Fruit fly (Drosophila melanogaster) whole organism, prepupa: ENCODE data around the gene CG33299.

Source experiments
- Blimp-1 ChIP-seq: fragments of 200-800 bp; sonication (Bioruptor generic); optimal IDR thresholded peaks from 3 replicates; lab custom pipeline; 2017; ENCODE audit warnings: missing biosample characterization, missing genetic modification characterization, mild to moderate bottlenecking, moderate library complexity, missing genetic modification reagents
- CG10631 ChIP-seq: fragments of 200-800 bp; sonication (Bioruptor generic); optimal IDR thresholded peaks from 2 replicates; lab custom pipeline; 2016; ENCODE audit warnings: missing biosample characterization, missing genetic modification characterization
- CG10669 ChIP-seq: fragments of 200-800 bp; sonication (Bioruptor generic); optimal IDR thresholded peaks from 3 replicates; lab custom pipeline; 2018; ENCODE audit warnings: missing biosample characterization, mild to moderate bottlenecking, missing genetic modification characterization, moderate library complexity
- CG11294 ChIP-seq: fragments of 200-800 bp; sonication (Bioruptor generic); IDR thresholded peaks from 2 replicates; pipeline ENCODE4 v1.3.6; 2022; ENCODE audit warnings: missing biosample characterization, missing genetic modification characterization
- CG11902 ChIP-seq: fragments of 200-800 bp; sonication (Bioruptor generic); optimal IDR thresholded peaks from 3 replicates; lab custom pipeline; 2016; ENCODE audit warnings: missing biosample characterization, missing genetic modification characterization
- CG16779 ChIP-seq: fragments of 200-800 bp; sonication (Bioruptor generic); optimal IDR thresholded peaks from 3 replicates; lab custom pipeline; 2017; ENCODE audit warnings: missing biosample characterization, mild to moderate bottlenecking, missing genetic modification characterization
- CG3032 ChIP-seq: fragments of 200-800 bp; optimal IDR thresholded peaks from 2 replicates; lab custom pipeline; 2019; ENCODE audit warnings: missing biosample characterization, mild to moderate bottlenecking, missing genetic modification characterization, moderate library complexity
- CG32006 ChIP-seq: fragments of 200-800 bp; sonication (Bioruptor generic); optimal IDR thresholded peaks from 3 replicates; lab custom pipeline; 2017; ENCODE audit warnings: missing biosample characterization, mild to moderate bottlenecking, missing genetic modification characterization
- CG34406 ChIP-seq: fragments of 200-800 bp; sonication (Bioruptor generic); optimal IDR thresholded peaks from 3 replicates; lab custom pipeline; 2016; ENCODE audit warnings: missing biosample characterization, missing genetic modification characterization
- CG3919 ChIP-seq: fragments of 200-800 bp; sonication (Bioruptor generic); optimal IDR thresholded peaks from 3 replicates; lab custom pipeline; 2016; ENCODE audit warnings: missing biosample characterization, missing genetic modification characterization
- CG6276 ChIP-seq: fragments of 200-800 bp; sonication (Bioruptor generic); optimal IDR thresholded peaks from 2 replicates; lab custom pipeline; 2017; ENCODE audit warnings: missing biosample characterization, mild to moderate bottlenecking, missing genetic modification characterization
- CG6792 ChIP-seq: fragments of 200-800 bp; sonication (Bioruptor generic); optimal IDR thresholded peaks from 3 replicates; lab custom pipeline; 2016; ENCODE audit warnings: missing biosample characterization, missing genetic modification characterization
- CG6808 ChIP-seq: fragments of 200-800 bp; sonication (Bioruptor generic); optimal IDR thresholded peaks from 3 replicates; lab custom pipeline; 2017; ENCODE audit warnings: missing biosample characterization, missing genetic modification characterization, mild to moderate bottlenecking, moderate library complexity, missing genetic modification reagents
- CG7368 ChIP-seq: fragments of 200-800 bp; sonication (Bioruptor generic); optimal IDR thresholded peaks from 3 replicates; lab custom pipeline; 2016; ENCODE audit warnings: missing biosample characterization, missing genetic modification characterization
- CG8119 ChIP-seq: fragments of 200-800 bp; sonication (Bioruptor generic); IDR thresholded peaks from 3 replicates; pipeline ENCODE4 v1.3.6; 2022; ENCODE audit warnings: missing biosample characterization, missing genetic modification characterization
- CG8632 ChIP-seq: fragments of 200-800 bp; sonication (Bioruptor generic); optimal IDR thresholded peaks from 3 replicates; lab custom pipeline; 2016; ENCODE audit warnings: missing biosample characterization, missing genetic modification characterization
- Eip75B ChIP-seq: fragments of 200-800 bp; sonication (Bioruptor generic); optimal IDR thresholded peaks from 3 replicates; lab custom pipeline; 2016; ENCODE audit warnings: missing biosample characterization, missing genetic modification characterization
- Eip78C ChIP-seq: fragments of 200-800 bp; sonication (Bioruptor generic); peaks from one replicate; lab custom pipeline; 2016; ENCODE audit warnings: missing biosample characterization, missing genetic modification characterization
- Eip93F ChIP-seq: fragments of 200-800 bp; sonication (Bioruptor generic); optimal IDR thresholded peaks from 2 replicates; lab custom pipeline; 2016; ENCODE audit warnings: missing biosample characterization, mild to moderate bottlenecking, missing genetic modification characterization
- Gug ChIP-seq: fragments of 200-800 bp; sonication (Bioruptor generic); IDR thresholded peaks from 2 replicates; pipeline ENCODE4 v1.3.6; 2022; ENCODE audit warnings: missing biosample characterization, missing genetic modification characterization
- Lpt ChIP-seq: fragments of 200-800 bp; sonication (Bioruptor generic); optimal IDR thresholded peaks from 3 replicates; lab custom pipeline; 2016; ENCODE audit warnings: missing biosample characterization, missing genetic modification characterization
- Met ChIP-seq: fragments of 200-800 bp; sonication (Bioruptor generic); optimal IDR thresholded peaks from 3 replicates; lab custom pipeline; 2016; ENCODE audit warnings: missing biosample characterization, missing genetic modification characterization
- Smox ChIP-seq: fragments of 200-800 bp; sonication (Bioruptor generic); optimal IDR thresholded peaks from 3 replicates; lab custom pipeline; 2016; ENCODE audit warnings: missing biosample characterization, missing genetic modification characterization
- Sox14 ChIP-seq: fragments of 200-800 bp; sonication (Bioruptor generic); optimal IDR thresholded peaks from 3 replicates; lab custom pipeline; 2016; ENCODE audit warnings: missing biosample characterization, missing genetic modification characterization
- Sox15 ChIP-seq: fragments of 200-800 bp; sonication (Bioruptor generic); optimal IDR thresholded peaks from 3 replicates; lab custom pipeline; 2016; ENCODE audit warnings: missing biosample characterization, missing genetic modification characterization
- achi ChIP-seq: fragments of 200-800 bp; sonication (Bioruptor generic); optimal IDR thresholded peaks from 3 replicates; lab custom pipeline; 2016; ENCODE audit warnings: missing biosample characterization, missing genetic modification characterization
- acj6 ChIP-seq: fragments of 200-800 bp; sonication (Bioruptor generic); optimal IDR thresholded peaks from 3 replicates; lab custom pipeline; 2016; ENCODE audit warnings: missing biosample characterization, missing genetic modification characterization
- cyc ChIP-seq: fragments of 200-800 bp; sonication (Bioruptor generic); optimal IDR thresholded peaks from 3 replicates; lab custom pipeline; 2016; ENCODE audit warnings: missing biosample characterization, missing genetic modification characterization
- esn ChIP-seq: fragments of 200-800 bp; sonication (Bioruptor generic); optimal IDR thresholded peaks from 2 replicates; lab custom pipeline; 2016; ENCODE audit warnings: missing biosample characterization, mild to moderate bottlenecking, missing genetic modification characterization, moderate library complexity
- fd85E ChIP-seq: fragments of 200-800 bp; sonication (Bioruptor generic); optimal IDR thresholded peaks from 3 replicates; lab custom pipeline; 2016; ENCODE audit warnings: missing biosample characterization, missing genetic modification characterization
- pdm3 ChIP-seq: fragments of 200-800 bp; sonication (Bioruptor generic); optimal IDR thresholded peaks from 3 replicates; lab custom pipeline; 2016; ENCODE audit warnings: missing biosample characterization, missing genetic modification characterization
- salr ChIP-seq, 2 experiments: fragments of 200-800 bp; sonication (Bioruptor generic); optimal IDR thresholded peaks; 3 replicates each; lab custom pipeline; 2016 to 2018; ENCODE audit warnings: missing biosample characterization in 2 of 2, missing genetic modification characterization in 2 of 2, mild to moderate bottlenecking in 1 of 2
- ss ChIP-seq, 2 experiments: fragments of 200-800 bp; sonication (Bioruptor generic); optimal IDR thresholded peaks; 2 replicates in 1 of 2; 3 replicates in 1 of 2; lab custom pipeline; 2017 to 2018; ENCODE audit warnings: mild to moderate bottlenecking in 2 of 2, missing biosample characterization in 2 of 2, missing genetic modification characterization in 2 of 2, moderate library complexity in 1 of 2
- svp ChIP-seq: fragments of 200-800 bp; sonication (Bioruptor generic); peaks from one replicate; lab custom pipeline; 2016; ENCODE audit warnings: missing biosample characterization, missing genetic modification characterization
- vri ChIP-seq: fragments of 200-800 bp; sonication (Bioruptor generic); optimal IDR thresholded peaks from 3 replicates; lab custom pipeline; 2016; ENCODE audit warnings: missing biosample characterization, mild to moderate bottlenecking, missing genetic modification characterization

The CG33299 gene

dm6 chr2L:9677101-9677500, 20.7 kb downstream of the CG33299 start:
- peak; percentile 61 for TF ChIP-seq vri
- peak; percentile 42 for TF ChIP-seq svp (GFP tag; lab: Kevin White, UChicago)
- TF ChIP-seq salr (GFP tag; optimal IDR thresholded peaks at IDR 0.05; lab: Kevin White, UChicago): no peak

dm6 chr2L:9679789-9680188, 23.4 kb downstream of the CG33299 start:
- TF ChIP-seq CG34406 (GFP tag; lab: Kevin White, UChicago) (no peak), CG10669 (GFP tag; lab: Kevin White, UChicago) (no peak), acj6 (GFP tag; lab: Kevin White, UChicago) (no peak), esn (GFP tag; lab: Kevin White, UChicago) (no peak), CG3032 (tag; lab: Kevin White, UChicago) (no peak), CG32006 (no peak)

dm6 chr2L:9684108-9684507, 27.7 kb downstream of the CG33299 start:
- TF ChIP-seq CG7368 (GFP tag; lab: Kevin White, UChicago) (no peak), CG8119 (GFP tag; lab: Robert Waterston, UW) (no peak), CG6808 (GFP tag; lab: Kevin White, UChicago) (peak; percentile 23), ss (GFP tag; optimal IDR thresholded peaks at IDR 0.05; lab: Kevin White, UChicago) (peak in 1 of 2 experiments; percentile 32), Eip78C (GFP tag; lab: Kevin White, UChicago) (peak; percentile 66), acj6 (GFP tag; lab: Kevin White, UChicago) (no peak), Sox14 (GFP tag; lab: Kevin White, UChicago) (no peak), CG10669 (GFP tag; lab: Kevin White, UChicago) (no peak), Blimp-1 (GFP tag; lab: Kevin White, UChicago) (no peak), Gug (no peak), CG16779 (tag; lab: Kevin White, UChicago) (no peak), pdm3 (GFP tag; lab: Kevin White, UChicago) (no peak), Smox (GFP tag; lab: Kevin White, UChicago) (no peak), CG3919 (no peak), Met (GFP tag; lab: Kevin White, UChicago) (no peak), CG10631 (GFP tag; lab: Kevin White, UChicago) (no peak), cyc (GFP tag; lab: Kevin White, UChicago) (no peak), Eip93F (GFP tag; lab: Kevin White, UChicago) (no peak)

- TF ChIP-seq Eip75B (GFP tag; lab: Kevin White, UChicago) (no peak), esn (GFP tag; lab: Kevin White, UChicago) (no peak), CG8632 (GFP tag; lab: Kevin White, UChicago) (no peak), Blimp-1 (GFP tag; lab: Kevin White, UChicago) (no peak), CG11294 (GFP tag; lab: Robert Waterston, UW) (no peak), CG3919 (no peak), CG10631 (GFP tag; lab: Kevin White, UChicago) (no peak), CG6276 (GFP tag; lab: Kevin White, UChicago) (no peak), achi (GFP tag; lab: Kevin White, UChicago) (no peak), CG6808 (GFP tag; lab: Kevin White, UChicago) (no peak), CG11902 (no peak), CG6792 (GFP tag; lab: Kevin White, UChicago) (no peak)
Observed at dm6 chr2L:9685184-9685583, 28.8 kb downstream of the CG33299 start.

- TF ChIP-seq fd85E: no peak
- peak; percentile 74 for TF ChIP-seq vri
- TF ChIP-seq Lpt: no peak
- no peak for TF ChIP-seq Sox15
- TF ChIP-seq Met (GFP tag; lab: Kevin White, UChicago): no peak
- TF ChIP-seq acj6 (GFP tag; lab: Kevin White, UChicago): no peak
Observed at dm6 chr2L:9685993-9686392, 29.6 kb downstream of the CG33299 start.
